Worm (Caenorhabditis elegans): ENCODE data around the gene str-84.

str-84 gene

DNA sequence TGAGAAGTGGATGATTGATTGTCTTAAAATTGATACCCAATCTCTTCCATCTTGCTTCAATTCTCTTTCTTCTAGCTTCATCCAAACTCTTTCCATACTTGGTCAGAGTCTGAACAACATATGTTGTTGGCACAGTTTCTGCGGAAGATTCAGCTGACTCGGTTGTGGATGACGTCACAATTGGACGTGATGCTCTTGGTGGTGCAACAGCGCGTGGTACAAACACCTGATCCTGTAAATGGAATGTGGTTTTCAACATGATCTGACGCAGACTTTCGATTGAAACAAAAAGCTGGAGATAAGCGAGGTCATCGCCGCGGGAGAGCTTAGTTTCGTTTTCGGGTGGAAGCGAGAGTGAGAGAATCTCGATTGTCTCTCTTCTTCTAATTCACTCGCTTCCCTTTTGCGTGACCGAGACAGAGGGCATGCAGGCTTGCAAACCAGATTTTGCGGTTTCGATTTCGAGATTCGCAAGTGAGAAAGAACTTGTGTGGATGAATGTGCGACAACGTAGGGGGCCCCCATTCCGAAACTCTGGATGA lies 38.2 kb downstream of the str-84 start:
- TF ChIP-seq unc-62 (GFP tag; optimal IDR thresholded peaks at IDR 0.05) = no peak

DNA sequence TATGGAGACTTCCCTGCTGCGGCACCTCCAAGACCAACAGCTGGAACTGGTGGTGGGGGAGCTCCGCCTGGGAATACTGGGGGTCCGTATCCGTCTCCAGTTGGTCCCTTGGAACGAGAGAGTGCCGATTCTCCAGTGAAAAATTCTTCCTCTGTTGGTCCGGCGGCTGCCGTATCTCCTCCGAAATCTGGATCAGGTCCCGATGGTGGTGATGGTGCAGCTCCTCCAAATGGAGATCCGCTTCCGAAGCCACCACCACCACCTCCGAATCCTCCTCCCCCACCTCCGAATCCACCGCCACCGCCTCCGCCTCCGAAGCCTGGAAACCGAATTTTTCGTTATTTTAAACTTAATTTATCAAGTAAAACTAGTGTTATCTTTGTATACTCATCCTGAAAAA lies 40.3 kb downstream of the str-84 start:
- no peak for TF ChIP-seq unc-62 (GFP tag; optimal IDR thresholded peaks at IDR 0.05)

DNA sequence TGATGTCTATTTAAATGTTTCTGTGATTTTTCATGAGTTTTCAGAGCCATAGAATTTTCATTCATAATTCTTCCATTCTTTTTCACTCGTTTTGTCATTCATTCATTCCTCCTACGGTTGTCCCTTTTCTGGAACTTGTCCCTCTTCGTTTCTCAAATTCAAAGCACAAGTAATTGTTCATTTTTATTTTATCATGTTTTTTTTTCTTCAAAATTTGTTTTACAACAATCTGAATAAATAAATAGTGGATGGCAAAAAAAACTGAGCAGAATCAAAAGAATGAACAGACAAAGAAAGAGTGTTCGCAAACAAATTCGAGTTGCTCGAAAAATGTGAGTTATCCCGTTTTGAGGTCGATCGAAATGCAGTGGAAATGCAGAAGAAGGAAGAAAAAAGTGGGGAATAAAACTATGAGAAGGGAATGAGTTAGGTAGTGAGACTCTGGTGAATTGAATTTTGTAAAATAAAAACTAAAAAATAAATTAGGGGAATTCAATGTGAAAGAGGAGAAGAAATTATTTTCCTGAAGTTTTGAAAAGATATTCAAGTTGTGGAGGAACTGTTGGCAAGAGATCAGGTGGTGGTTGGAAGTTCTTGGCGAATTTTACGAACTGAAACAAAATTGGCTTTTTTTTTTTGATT lies 41.2 kb downstream of the str-84 start:
- no peak for TF ChIP-seq unc-62 (GFP tag; optimal IDR thresholded peaks at IDR 0.05)

DNA sequence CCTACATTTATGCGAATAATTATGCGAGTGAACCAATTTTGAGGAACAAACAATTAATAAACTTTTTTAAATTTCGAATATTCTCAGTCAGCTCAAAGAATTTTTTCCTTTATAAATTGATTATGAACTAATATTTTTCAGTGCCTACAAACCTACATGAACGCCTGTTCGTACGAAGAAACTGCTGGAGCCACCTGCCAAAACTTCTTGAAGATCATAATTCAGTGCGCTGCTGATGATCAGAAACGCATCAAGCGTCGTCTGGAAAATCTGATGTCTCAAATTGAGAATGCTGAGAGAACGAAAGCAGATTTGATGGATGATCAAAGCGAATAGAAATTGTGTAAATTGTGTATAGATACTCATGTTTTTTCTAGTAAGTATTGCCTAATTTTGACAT lies 41.8 kb downstream of the str-84 start:
- no peak for TF ChIP-seq unc-62 (GFP tag; optimal IDR thresholded peaks at IDR 0.05)

DNA sequence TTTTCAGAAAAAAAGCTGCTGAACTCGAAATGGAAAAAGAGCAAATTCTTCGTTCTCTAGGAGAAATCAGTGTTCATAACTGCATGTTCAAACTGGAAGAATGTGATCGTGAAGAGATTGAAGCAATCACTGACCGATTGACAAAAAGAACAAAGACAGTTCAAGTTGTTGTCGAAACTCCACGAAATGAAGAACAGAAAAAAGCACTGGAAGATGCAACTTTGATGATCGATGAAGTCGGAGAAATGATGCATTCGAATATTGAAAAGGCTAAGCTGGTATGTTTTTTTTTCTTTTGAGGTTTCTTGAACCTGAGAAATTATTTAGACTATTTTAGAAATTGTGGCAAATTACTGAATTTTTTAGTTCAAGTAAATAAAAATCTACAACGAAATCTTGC lies 42.3 kb downstream of the str-84 start:
- TF ChIP-seq unc-62 (GFP tag; optimal IDR thresholded peaks at IDR 0.05) = no peak

DNA sequence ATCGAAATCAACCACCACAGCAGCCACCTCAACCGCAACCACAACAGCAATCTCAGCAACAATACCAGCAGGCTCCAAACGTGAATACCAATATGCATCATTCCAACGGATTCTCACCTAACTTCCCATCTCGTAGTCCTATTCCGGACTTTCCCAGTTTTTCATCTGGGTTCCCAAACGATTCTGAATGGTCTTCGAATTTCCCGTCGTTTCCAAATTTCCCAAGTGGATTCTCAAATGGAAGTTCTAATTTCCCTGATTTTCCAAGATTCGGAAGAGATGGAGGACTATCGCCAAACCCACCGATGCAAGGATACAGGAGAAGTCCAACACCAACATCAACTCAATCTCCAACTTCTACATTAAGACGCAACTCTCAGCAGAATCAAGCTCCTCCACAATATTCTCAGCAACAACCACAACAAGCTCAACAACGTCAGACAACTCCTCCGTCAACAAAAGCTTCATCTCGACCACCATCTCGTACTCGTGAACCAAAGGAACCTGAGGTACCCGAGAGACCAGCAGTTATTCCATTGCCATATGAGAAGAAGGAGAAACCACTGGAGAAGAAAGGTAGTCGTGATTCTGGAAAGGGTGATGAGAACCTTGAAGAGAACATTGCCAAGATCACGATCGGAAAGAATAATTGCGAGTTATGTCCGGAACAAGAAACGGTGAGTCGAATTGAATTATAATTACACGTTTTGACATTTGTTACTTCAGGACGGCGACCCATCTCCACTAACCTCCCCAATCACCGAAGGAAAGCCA lies 43.1 kb downstream of the str-84 start:
- no peak for TF ChIP-seq unc-62 (GFP tag; optimal IDR thresholded peaks at IDR 0.05)

DNA sequence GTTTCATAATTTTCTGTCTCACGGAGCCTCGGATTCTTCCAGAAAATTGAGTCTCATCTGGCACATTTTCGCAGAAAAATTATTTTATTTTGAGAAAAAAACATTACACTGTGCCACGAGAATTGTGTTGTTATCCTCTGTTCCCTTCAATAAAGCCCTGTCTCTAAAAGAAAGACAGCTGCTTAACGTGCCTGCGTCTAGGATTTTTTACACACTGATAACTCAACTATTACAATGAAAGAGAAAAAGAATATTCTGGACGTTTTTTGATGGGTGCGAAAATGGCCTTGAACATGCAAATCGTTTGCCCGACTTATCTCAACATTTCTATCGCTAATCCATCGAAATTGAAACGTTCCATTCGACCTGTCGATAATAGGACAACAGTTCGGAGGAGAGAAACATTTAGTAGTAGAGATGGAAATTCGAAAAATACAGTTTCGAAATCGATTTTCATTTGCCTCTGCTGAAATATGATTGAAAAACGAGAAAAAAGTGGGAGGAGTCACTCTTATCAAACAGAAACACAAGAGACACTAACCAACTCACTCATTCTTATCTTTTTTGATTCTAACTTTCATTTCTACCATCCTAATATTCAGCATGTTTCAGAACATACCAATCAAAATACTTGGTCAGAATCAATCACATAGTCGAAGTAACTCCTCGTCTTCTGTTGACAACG lies 43.8 kb downstream of the str-84 start:
- TF ChIP-seq unc-62 (GFP tag; optimal IDR thresholded peaks at IDR 0.05) = no peak

DNA sequence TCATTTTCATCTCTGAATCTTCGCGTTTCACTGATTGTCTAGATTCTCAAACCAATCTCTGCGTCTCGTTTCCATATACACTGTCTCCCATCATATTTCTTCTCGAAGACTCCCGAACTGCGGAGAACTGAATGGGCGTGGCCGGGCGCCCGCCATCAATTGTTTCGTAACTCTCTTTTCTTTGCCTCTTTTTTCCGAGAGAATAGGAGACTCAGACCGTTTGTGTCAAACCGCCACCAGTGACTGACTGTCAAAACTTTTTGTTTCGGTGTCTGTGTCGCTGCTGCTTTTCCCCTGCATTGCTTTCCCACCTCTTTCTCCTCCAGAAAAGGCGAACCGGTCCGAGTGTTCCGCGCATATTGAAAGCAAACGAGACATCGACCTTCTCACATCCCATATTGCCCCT lies 44.6 kb downstream of the str-84 start, which contains the start of gene unc-23:
Gene unc-23 (plus strand): TSS at position 176 of the 406 bp plus-strand sequence.
- TF ChIP-seq unc-62 (GFP tag; optimal IDR thresholded peaks at IDR 0.05) = no peak

DNA sequence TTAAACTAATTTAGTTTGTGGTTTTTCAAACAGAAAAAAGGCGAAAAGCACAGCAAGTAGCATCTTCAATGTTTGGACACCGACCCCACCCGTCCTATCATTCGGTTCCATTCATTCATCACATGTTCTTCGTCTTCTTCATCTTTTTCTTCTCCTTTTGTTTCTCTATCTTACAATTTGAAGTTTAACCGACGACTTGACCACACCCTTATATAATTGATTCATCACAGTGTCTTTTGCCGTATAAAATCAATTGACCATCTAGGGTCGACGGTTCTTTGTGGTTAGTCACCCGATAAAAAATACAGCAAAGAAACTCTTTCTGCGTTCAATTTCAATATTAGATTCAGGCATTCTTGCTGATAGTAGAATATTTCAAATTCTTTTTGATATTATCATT lies 45.6 kb downstream of the str-84 start:
- no peak for TF ChIP-seq unc-62 (GFP tag; optimal IDR thresholded peaks at IDR 0.05)

DNA sequence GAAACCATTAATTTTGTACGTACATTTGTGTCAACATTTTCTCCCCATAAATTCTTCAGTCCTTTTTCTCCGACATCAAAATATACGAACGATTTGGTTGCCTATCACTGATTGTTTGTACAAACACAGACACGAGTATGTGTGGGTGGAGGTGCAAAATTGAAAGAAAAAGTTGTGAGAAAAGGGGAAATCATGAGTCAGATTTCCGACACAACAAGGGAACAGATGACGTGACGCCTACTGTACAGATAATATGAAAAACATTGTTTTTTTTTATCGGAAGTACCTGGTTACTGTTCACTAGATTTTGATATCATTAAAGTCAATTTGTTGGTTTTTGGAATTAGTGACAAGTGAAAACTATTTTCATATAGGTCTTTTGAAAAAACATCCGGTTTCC lies 46.5 kb downstream of the str-84 start:
- no peak for TF ChIP-seq unc-62 (GFP tag; optimal IDR thresholded peaks at IDR 0.05)

DNA sequence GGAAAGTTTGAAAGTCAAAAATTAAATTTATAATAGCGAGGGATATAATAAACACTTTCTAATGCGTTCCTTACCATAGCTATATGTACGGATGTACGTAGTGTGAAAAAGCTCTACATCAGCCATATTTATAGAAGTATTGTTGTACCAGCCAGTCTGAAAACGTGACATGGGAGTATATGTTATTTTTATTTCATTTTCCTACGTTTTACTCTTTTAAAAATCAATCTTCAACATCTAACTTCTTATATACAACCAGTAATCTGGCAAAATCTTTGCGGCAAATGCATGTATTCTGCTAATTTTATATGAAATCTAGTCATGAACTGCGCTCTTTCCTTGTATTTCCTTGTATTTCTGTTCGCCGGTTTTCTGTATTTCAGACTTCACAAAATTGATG lies 48.4 kb downstream of the str-84 start, which contains the start of gene H14N18.2:
Gene H14N18.2 (plus strand): TSS at position 301 of the 400 bp plus-strand sequence.
- TF ChIP-seq unc-62 (GFP tag; optimal IDR thresholded peaks at IDR 0.05) = no peak

Measured in whole organism, dauer.